Worm (Caenorhabditis elegans) whole organism, L4 larva: ENCODE measurements around the gene srg-6.
A peak's percentile ranks its signal among the peaks of the same experiment; 100 is the strongest.

Source experiments
- F10B5.3 ChIP-seq: sonication (generic microtip); optimal IDR thresholded peaks from 2 replicates; lab custom pipeline; 2016; ENCODE audit warnings: mild to moderate bottlenecking, missing genetic modification characterization, missing compliant biosample characterization
- F26F4.8 ChIP-seq: fragments of 200-800 bp; sonication (Bioruptor generic); conservative IDR thresholded peaks from 2 replicates; pipeline ENCODE4 v1.3.6; 2022; ENCODE audit warnings: missing genetic modification characterization, missing compliant biosample characterization
- F49E8.2 ChIP-seq: sonication (generic microtip); optimal IDR thresholded peaks from 2 replicates; lab custom pipeline; 2016; ENCODE audit warnings: missing compliant biosample characterization, mild to moderate bottlenecking, missing genetic modification characterization, borderline replicate concordance
- T20F7.1 ChIP-seq: fragments of 200-800 bp; sonication (Bioruptor generic); optimal IDR thresholded peaks from 2 replicates; lab custom pipeline; 2018; ENCODE audit warnings: mild to moderate bottlenecking, missing genetic modification characterization, missing compliant biosample characterization
- Y5F2A.4 ChIP-seq: fragments of 200-800 bp; sonication (Bioruptor generic); optimal IDR thresholded peaks from 2 replicates; lab custom pipeline; 2018; ENCODE audit warnings: mild to moderate bottlenecking, missing genetic modification characterization, missing compliant biosample characterization
- ZK546.5 ChIP-seq, 2 experiments: sonication (generic microtip); optimal IDR thresholded peaks; 2 replicates each; lab custom pipeline; 2017; ENCODE audit warnings: missing biosample characterization in 2 of 2, missing genetic modification characterization in 2 of 2
- aly-2 ChIP-seq: sonication (generic microtip); optimal IDR thresholded peaks from 2 replicates; lab custom pipeline; 2018; ENCODE audit warnings: missing biosample characterization, missing genetic modification characterization
- attf-4 ChIP-seq: sonication (generic microtip); optimal IDR thresholded peaks from 3 replicates; lab custom pipeline; 2017; ENCODE audit warnings: missing biosample characterization, missing genetic modification characterization
- ceh-20 ChIP-seq: fragments of 200-800 bp; sonication (Bioruptor generic); IDR thresholded peaks from 2 replicates; pipeline ENCODE4 v1.3.6; 2022; ENCODE audit warnings: missing genetic modification reagents, missing genetic modification characterization, missing compliant biosample characterization
- ceh-44 ChIP-seq: fragments of 200-800 bp; sonication (Bioruptor generic); IDR thresholded peaks from 2 replicates; pipeline ENCODE4 v1.3.6; 2022; ENCODE audit warnings: missing genetic modification reagents, missing genetic modification characterization, missing compliant biosample characterization
- ceh-62 ChIP-seq: sonication (generic microtip); optimal IDR thresholded peaks from 2 replicates; lab custom pipeline; 2017; ENCODE audit warnings: missing biosample characterization, missing genetic modification characterization
- ces-1 ChIP-seq: fragments of 150-350 bp; sonication (generic microtip); optimal IDR thresholded peaks from 4 replicates; lab custom pipeline; 2014; ENCODE audit warnings: missing biosample characterization, missing genetic modification reagents, missing genetic modification characterization
- daf-12 ChIP-seq: fragments of 150-350 bp; optimal IDR thresholded peaks from 2 replicates; lab custom pipeline; 2014; ENCODE audit warnings: missing biosample characterization, missing genetic modification reagents, missing genetic modification characterization
- daf-8 ChIP-seq: fragments of 200-800 bp; sonication (Bioruptor generic); IDR thresholded peaks from 2 replicates; pipeline ENCODE4 v1.3.6; 2022; ENCODE audit warnings: missing genetic modification characterization, missing compliant biosample characterization
- dmd-8 ChIP-seq: fragments of 200-800 bp; sonication (Bioruptor generic); IDR thresholded peaks from 2 replicates; pipeline ENCODE4 v1.3.6; 2022; ENCODE audit warnings: missing genetic modification characterization, missing compliant biosample characterization
- egl-27 ChIP-seq: sonication (generic microtip); optimal IDR thresholded peaks from 3 replicates; lab custom pipeline; 2017; ENCODE audit warnings: missing biosample characterization, missing genetic modification reagents, missing genetic modification characterization
- hif-1 ChIP-seq, 2 experiments: sonication (generic microtip); optimal IDR thresholded peaks; 2 replicates each; lab custom pipeline; 2016 to 2017; ENCODE audit warnings: missing compliant biosample characterization in 2 of 2, missing genetic modification characterization in 2 of 2, missing genetic modification reagents in 2 of 2, missing genotype in 2 of 2, mild to moderate bottlenecking in 1 of 2
- hlh-11 ChIP-seq: fragments of 200-800 bp; sonication (Bioruptor generic); optimal IDR thresholded peaks from 2 replicates; lab custom pipeline; 2018; ENCODE audit warnings: mild to moderate bottlenecking, missing genetic modification characterization, missing compliant biosample characterization
- hmg-1.1 ChIP-seq: fragments of 200-800 bp; sonication (Bioruptor generic); IDR thresholded peaks from 2 replicates; pipeline ENCODE4 v1.3.6; 2022; ENCODE audit warnings: missing genetic modification reagents, missing genetic modification characterization, missing compliant biosample characterization
- jun-1 ChIP-seq: fragments of 150-350 bp; optimal IDR thresholded peaks from 2 replicates; lab custom pipeline; 2014; ENCODE audit warnings: missing biosample characterization, missing genetic modification reagents, missing genetic modification characterization
- lim-7 ChIP-seq: fragments of 200-800 bp; sonication (Bioruptor generic); IDR thresholded peaks from 2 replicates; pipeline ENCODE4 v1.3.6; 2022; ENCODE audit warnings: missing genetic modification characterization, missing compliant biosample characterization
- lin-1 ChIP-seq: fragments of 200-800 bp; sonication (Bioruptor generic); IDR thresholded peaks from 2 replicates; pipeline ENCODE4 v1.3.6; 2022; ENCODE audit warnings: missing genetic modification reagents, missing genetic modification characterization, missing compliant biosample characterization
- lin-13 ChIP-seq: fragments of 150-350 bp; optimal IDR thresholded peaks from 2 replicates; lab custom pipeline; 2014; ENCODE audit warnings: missing biosample characterization, missing genetic modification reagents, missing genetic modification characterization
- lin-15B ChIP-seq: fragments of 150-350 bp; sonication (generic microtip); optimal IDR thresholded peaks from 3 replicates; lab custom pipeline; 2014; ENCODE audit warnings: missing biosample characterization, missing genetic modification characterization
- lin-29 ChIP-seq: fragments of 200-800 bp; sonication (Bioruptor generic); IDR thresholded peaks from 2 replicates; pipeline ENCODE4 v1.3.6; 2022; ENCODE audit warnings: missing genetic modification reagents, missing genetic modification characterization, missing compliant biosample characterization
- lin-38 ChIP-seq: fragments of 200-800 bp; sonication (Bioruptor generic); IDR thresholded peaks from 2 replicates; pipeline ENCODE4 v1.3.6; 2022; ENCODE audit warnings: missing genetic modification reagents, missing genetic modification characterization, missing compliant biosample characterization
- lsy-2 ChIP-seq, 2 experiments: fragments of 150-350 bp in 1 of 2; sonication (generic microtip) in 1 of 2; optimal IDR thresholded peaks; 2 replicates each; lab custom pipeline; 2014 to 2017; ENCODE audit warnings: missing biosample characterization in 2 of 2, missing genetic modification characterization in 2 of 2
- mdl-1 ChIP-seq, 2 experiments: fragments of 150-350 bp in 1 of 2; sonication (generic microtip) in 1 of 2; optimal IDR thresholded peaks; 2 replicates each; lab custom pipeline; 2014 to 2017; ENCODE audit warnings: missing biosample characterization in 2 of 2, missing genetic modification characterization in 2 of 2
- mdt-29 ChIP-seq: fragments of 200-800 bp; sonication (Bioruptor generic); IDR thresholded peaks from 2 replicates; pipeline ENCODE4 v1.3.6; 2022; ENCODE audit warnings: missing genetic modification reagents, missing genetic modification characterization, missing compliant biosample characterization
- mep-1 ChIP-seq: fragments of 150-350 bp; sonication (generic microtip); optimal IDR thresholded peaks from 3 replicates; lab custom pipeline; 2014; ENCODE audit warnings: missing biosample characterization, missing genetic modification characterization
- mxl-2 ChIP-seq: fragments of 200-800 bp; sonication (Bioruptor generic); conservative IDR thresholded peaks from 2 replicates; pipeline ENCODE4 v1.3.6; 2022; ENCODE audit warnings: missing genetic modification reagents, missing genetic modification characterization, missing compliant biosample characterization
- mxl-3 ChIP-seq: fragments of 200-800 bp; sonication (Bioruptor generic); optimal IDR thresholded peaks from 2 replicates; lab custom pipeline; 2018; ENCODE audit warnings: mild to moderate bottlenecking, missing genetic modification characterization, missing compliant biosample characterization
- nhr-10 ChIP-seq: fragments of 150-350 bp; optimal IDR thresholded peaks from 2 replicates; lab custom pipeline; 2014; ENCODE audit warnings: missing biosample characterization, missing genetic modification characterization
- nhr-28 ChIP-seq: fragments of 150-350 bp; optimal IDR thresholded peaks from 2 replicates; lab custom pipeline; 2014; ENCODE audit warnings: missing biosample characterization, missing genetic modification characterization
- nhr-42 ChIP-seq: fragments of 200-800 bp; sonication (Bioruptor generic); IDR thresholded peaks from 2 replicates; pipeline ENCODE4 v1.3.6; 2022; ENCODE audit warnings: missing genetic modification characterization, missing compliant biosample characterization
- nhr-6 ChIP-seq: fragments of 150-350 bp; optimal IDR thresholded peaks from 2 replicates; lab custom pipeline; 2014; ENCODE audit warnings: missing biosample characterization, missing genetic modification characterization
- nhr-76 ChIP-seq: fragments of 150-350 bp; optimal IDR thresholded peaks from 2 replicates; lab custom pipeline; 2014; ENCODE audit warnings: missing biosample characterization, missing genetic modification characterization
- nhr-77 ChIP-seq: fragments of 150-350 bp; optimal IDR thresholded peaks from 2 replicates; lab custom pipeline; 2014; ENCODE audit warnings: missing biosample characterization, missing genetic modification characterization
- pha-4 ChIP-seq, 2 experiments: fragments of 150-350 bp in 1 of 2; fragments of 200-800 bp in 1 of 2; sonication (Bioruptor generic) in 1 of 2; IDR thresholded peaks in 1 of 2; optimal IDR thresholded peaks in 1 of 2; 2 replicates each; pipeline versions ENCODE4 v1.3.6 to Lab custom; 2014 to 2022; ENCODE audit warnings: missing genetic modification characterization in 2 of 2, missing genetic modification reagents in 2 of 2, missing biosample characterization in 1 of 2, missing compliant biosample characterization in 1 of 2
- set-16 ChIP-seq: fragments of 200-800 bp; sonication (Bioruptor generic); IDR thresholded peaks from 2 replicates; pipeline ENCODE4 v1.3.6; 2022; ENCODE audit warnings: missing genetic modification reagents, missing genetic modification characterization, missing compliant biosample characterization
- skn-1 ChIP-seq: fragments of 150-350 bp; optimal IDR thresholded peaks from 2 replicates; lab custom pipeline; 2014; ENCODE audit warnings: missing biosample characterization, missing genetic modification characterization
- snpc-1.2 ChIP-seq: fragments of 200-800 bp; sonication (Bioruptor generic); IDR thresholded peaks from 2 replicates; pipeline ENCODE4 v1.3.6; 2022; ENCODE audit warnings: missing genetic modification reagents, missing genetic modification characterization, missing compliant biosample characterization
- snpc-4 ChIP-seq: fragments of 150-350 bp; optimal IDR thresholded peaks from 2 replicates; lab custom pipeline; 2014; ENCODE audit warnings: missing biosample characterization, missing genetic modification characterization
- spr-3 ChIP-seq: fragments of 200-800 bp; sonication (Bioruptor generic); optimal IDR thresholded peaks from 2 replicates; lab custom pipeline; 2018; ENCODE audit warnings: mild to moderate bottlenecking, missing genetic modification characterization, missing compliant biosample characterization
- tra-1 ChIP-seq: fragments of 200-800 bp; sonication (Bioruptor generic); IDR thresholded peaks from 2 replicates; pipeline ENCODE4 v1.3.6; 2022; ENCODE audit warnings: missing genetic modification reagents, missing genetic modification characterization, missing compliant biosample characterization
- unc-130 ChIP-seq: sonication (generic microtip); optimal IDR thresholded peaks from 2 replicates; lab custom pipeline; 2016; ENCODE audit warnings: missing genetic modification reagents, missing genetic modification characterization, missing compliant biosample characterization
- unc-39 ChIP-seq: sonication (generic microtip); optimal IDR thresholded peaks from 2 replicates; lab custom pipeline; 2017; ENCODE audit warnings: missing biosample characterization, missing genetic modification characterization
- unc-62 ChIP-seq, 3 experiments: fragments of 150-350 bp in 1 of 3; sonication (generic microtip); optimal IDR thresholded peaks in 2 of 3; peaks in 1 of 3; 1 replicate in 1 of 3; 2 replicates in 2 of 3; lab custom pipeline; 2014 to 2017; ENCODE audit warnings: missing biosample characterization in 3 of 3, missing genetic modification characterization in 3 of 3, missing genetic modification reagents in 3 of 3, missing genotype in 1 of 3
- zag-1 ChIP-seq: fragments of 150-350 bp; optimal IDR thresholded peaks from 2 replicates; lab custom pipeline; 2014; ENCODE audit warnings: missing biosample characterization, missing genetic modification characterization
- zip-2 ChIP-seq: fragments of 150-350 bp; optimal IDR thresholded peaks from 2 replicates; lab custom pipeline; 2014; ENCODE audit warnings: missing biosample characterization, missing genetic modification characterization

Gene srg-6

DNA sequence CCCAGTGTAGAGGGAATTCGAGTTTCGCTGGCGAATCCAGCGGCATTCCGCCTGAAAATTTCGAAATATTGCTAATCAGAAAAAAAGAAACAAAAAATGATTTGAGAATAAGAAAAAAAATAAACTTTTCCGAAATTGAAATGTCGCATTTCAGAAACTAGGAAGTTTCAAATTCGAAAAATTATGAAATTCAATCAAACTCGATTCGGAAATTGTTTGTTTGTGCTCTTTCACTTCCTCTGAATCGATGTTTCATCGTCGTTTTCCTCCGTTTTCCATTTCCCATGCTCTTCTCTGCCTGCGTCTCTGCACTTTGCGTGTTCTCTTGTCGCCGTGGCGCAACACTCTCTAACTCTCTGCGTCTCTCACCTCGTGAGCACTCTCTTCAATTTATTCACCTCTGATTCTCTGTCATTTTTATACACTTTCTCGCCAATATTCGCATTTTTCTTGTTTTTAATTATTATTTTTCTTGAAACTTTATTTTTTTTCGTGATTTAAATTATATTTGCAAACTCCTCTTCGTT lies 12.6 kb upstream of the srg-6 start, which contains the start of gene C18F10.7 (continued):
- TF ChIP-seq spr-3 (no peak), mep-1 (no peak), aly-2 (no peak), mxl-3 (no peak), zip-2 (tag; lab: Kevin White, UChicago) (no peak), unc-62 (GFP tag; optimal IDR thresholded peaks at IDR 0.05 in 1 of 2; lab: Kevin White, UChicago) (peak in 1 of 2 experiments; percentile 70), unc-62 (tag; optimal IDR thresholded peaks at IDR 0.05; lab: Kevin White, UChicago) (no peak), nhr-42 (GFP tag; lab: Robert Waterston, UW) (no peak), dmd-8 (GFP tag; lab: Robert Waterston, UW) (no peak), daf-8 (GFP tag; lab: Robert Waterston, UW) (no peak), lin-13 (GFP tag; lab: Kevin White, UChicago) (no peak), egl-27 (tag; lab: Kevin White, UChicago) (no peak), lin-15B (no peak), zag-1 (tag; lab: Kevin White, UChicago) (no peak), unc-39 (tag; lab: Kevin White, UChicago) (no peak), lin-1 (GFP tag; lab: Robert Waterston, UW) (no peak), hlh-11 (tag; lab: Kevin White, UChicago) (peak; percentile 69), set-16 (GFP tag; lab: Robert Waterston, UW) (no peak), ceh-44 (GFP tag; lab: Robert Waterston, UW) (no peak), hif-1 (tag; optimal IDR thresholded peaks at IDR 0.05; lab: Kevin White, UChicago) (no peak), F10B5.3 (tag; lab: Kevin White, UChicago) (no peak), lim-7 (no peak), lsy-2 (tag; optimal IDR thresholded peaks at IDR 0.05; lab: Kevin White, UChicago) (peak in 1 of 2 experiments; percentile 45), nhr-77 (tag; lab: Kevin White, UChicago) (no peak), mdl-1 (tag; optimal IDR thresholded peaks at IDR 0.05; lab: Kevin White, UChicago) (peak; percentile 84 to 94), snpc-4 (tag; lab: Kevin White, UChicago) (no peak), skn-1 (tag; lab: Kevin White, UChicago) (no peak), hmg-1.1 (GFP tag; lab: Robert Waterston, UW) (peak; percentile 69), Y5F2A.4 (GFP tag; lab: Kevin White, UChicago) (no peak), daf-12 (tag; lab: Kevin White, UChicago) (no peak), snpc-1.2 (GFP tag; lab: Robert Waterston, UW) (no peak; the same call in 1 of the 2 replicates), ZK546.5 (tag; optimal IDR thresholded peaks at IDR 0.05; lab: Kevin White, UChicago) (no peak), lin-29 (GFP tag; lab: Robert Waterston, UW) (no peak), tra-1 (GFP tag; lab: Robert Waterston, UW) (no peak), attf-4 (tag; lab: Kevin White, UChicago) (no peak), nhr-28 (tag; lab: Kevin White, UChicago) (peak; percentile 25), ces-1 (no peak), ceh-20 (no peak), jun-1 (tag; lab: Kevin White, UChicago) (no peak), nhr-10 (tag; lab: Kevin White, UChicago) (no peak), mxl-2 (GFP tag; lab: Robert Waterston, UW) (no peak), T20F7.1 (no peak), unc-130 (GFP tag; lab: Kevin White, UChicago) (peak; percentile 61), mdt-29 (GFP tag; lab: Robert Waterston, UW) (no peak), ceh-62 (tag; lab: Kevin White, UChicago) (no peak), lin-38 (GFP tag; lab: Robert Waterston, UW) (no peak), F49E8.2 (tag; lab: Kevin White, UChicago) (peak; percentile 8), F26F4.8 (GFP tag; lab: Robert Waterston, UW) (no peak), nhr-76 (no peak), nhr-6 (peak; percentile 21), pha-4 (GFP tag; IDR thresholded peaks at IDR 0.05; lab: Robert Waterston, UW) (no peak), pha-4 (tag; optimal IDR thresholded peaks at IDR 0.05; lab: Kevin White, UChicago) (peak; percentile 60)
